Fruit fly (Drosophila melanogaster): ENCODE results near the gene CkIalpha.

DNA sequence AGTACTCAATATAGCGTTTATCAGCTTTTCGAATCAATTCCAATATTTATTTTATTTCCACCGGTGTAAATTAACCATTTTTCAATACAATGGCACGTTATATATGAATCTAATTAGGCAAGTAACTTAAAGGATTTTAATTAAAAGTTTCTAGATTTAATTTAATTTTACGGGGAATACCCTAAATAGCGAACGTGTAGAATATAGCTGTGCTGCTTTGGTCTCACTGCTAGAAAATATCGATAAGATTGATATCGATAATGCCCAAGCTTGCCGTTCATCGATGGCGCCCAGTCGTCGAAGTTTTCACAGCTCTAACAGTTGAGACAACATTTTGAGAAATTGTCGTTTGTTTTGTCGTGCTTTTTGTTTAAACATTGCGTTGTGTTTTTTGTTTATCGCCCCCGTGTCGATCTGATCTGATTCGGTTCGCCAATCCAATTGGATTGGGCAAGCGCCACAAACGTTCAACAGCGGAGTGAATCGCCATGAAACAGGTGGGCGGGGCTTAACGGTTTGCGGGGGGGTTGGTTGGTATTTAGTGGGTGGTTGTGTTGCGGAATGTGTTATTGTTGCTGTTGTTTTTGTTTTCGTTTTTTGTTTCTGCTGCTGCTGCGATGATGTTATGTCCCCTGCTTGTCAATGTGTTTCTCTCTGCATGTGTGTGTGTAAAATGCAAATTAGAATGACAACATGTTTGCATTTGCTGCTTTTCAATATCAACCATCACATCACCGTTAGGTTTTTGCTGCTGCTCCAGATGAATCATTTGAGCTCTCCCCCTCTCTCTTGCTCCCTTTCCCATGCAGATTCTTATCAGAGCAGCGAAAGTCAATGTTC lies 21.9 kb upstream of the CkIalpha start, which contains the start of gene Tomosyn:
- 0 out of 2 replicates have a peak, but pooled peaks have one; percentile 52 for TF ChIP-seq sna (GFP tag; IDR thresholded peaks at IDR 0.05; ENCODE audit: partially characterized antibody)
- no peak for TF ChIP-seq Eip74EF (GFP tag; optimal IDR thresholded peaks at IDR 0.05)
- TF ChIP-seq CG18599 (GFP tag; optimal IDR thresholded peaks at IDR 0.05) = peak; percentile 49
- no peak for TF ChIP-seq Gug (GFP tag; IDR thresholded peaks at IDR 0.05)
- peak; percentile 52 for TF ChIP-seq Abd-B (GFP tag; optimal IDR thresholded peaks at IDR 0.05)
- TF ChIP-seq bowl (GFP tag; IDR thresholded peaks at IDR 0.05) = no peak
- no peak for TF ChIP-seq CG8944 (GFP tag; optimal IDR thresholded peaks at IDR 0.05)
- TF ChIP-seq ato (GFP tag; IDR thresholded peaks at IDR 0.05; ENCODE audit: partially characterized antibody) = peak; percentile 67
- TF ChIP-seq Blimp-1 (GFP tag; optimal IDR thresholded peaks at IDR 0.05) = peak; percentile 46
- peak; percentile 87 for TF ChIP-seq CG3995 (GFP tag; optimal IDR thresholded peaks at IDR 0.05)
- peak in 1 of 2 experiments; percentile 28 for TF ChIP-seq chif (GFP tag; optimal IDR thresholded peaks at IDR 0.05)
- no peak for TF ChIP-seq Camta (GFP tag; optimal IDR thresholded peaks at IDR 0.05)

Data from whole organism, embryonic.